Worm (Caenorhabditis elegans) whole organism, young adult: ENCODE results near the gene sre-16.
A peak's percentile ranks its signal among the peaks of the same experiment; 100 is the strongest.

Source experiments
- B0019.2 ChIP-seq: fragments of 200-800 bp; sonication (Bioruptor generic); conservative IDR thresholded peaks from 2 replicates; pipeline ENCODE4 v1.3.6; 2022; ENCODE audit warnings: missing genetic modification reagents, missing genetic modification characterization, missing compliant biosample characterization
- D2030.7 ChIP-seq: fragments of 200-800 bp; sonication (Bioruptor generic); IDR thresholded peaks from 2 replicates; pipeline ENCODE4 v1.3.6; 2022; ENCODE audit warnings: missing genetic modification reagents, missing genetic modification characterization, missing compliant biosample characterization
- F22D6.2 ChIP-seq: sonication (generic microtip); optimal IDR thresholded peaks from 2 replicates; lab custom pipeline; 2016; ENCODE audit warnings: mild to moderate bottlenecking, missing genetic modification characterization, missing compliant biosample characterization
- F23B12.7 ChIP-seq: sonication (generic microtip); optimal IDR thresholded peaks from 2 replicates; lab custom pipeline; 2017; ENCODE audit warnings: missing genetic modification characterization, mild to moderate bottlenecking, missing compliant biosample characterization, antibody characterized with exemption, moderate library complexity; ENCODE audit not compliant: insufficient read depth
- F33H1.4 ChIP-seq: fragments of 200-800 bp; sonication (Bioruptor generic); IDR thresholded peaks from 2 replicates; pipeline ENCODE4 v1.3.6; 2022; ENCODE audit warnings: missing genetic modification reagents, missing genetic modification characterization, missing compliant biosample characterization
- F49E8.2 ChIP-seq: sonication (generic microtip); optimal IDR thresholded peaks from 3 replicates; lab custom pipeline; 2017; ENCODE audit warnings: missing genetic modification characterization, mild to moderate bottlenecking, missing compliant biosample characterization, antibody characterized with exemption, moderate library complexity; ENCODE audit not compliant: insufficient read depth
- F57A8.1 ChIP-seq: fragments of 200-800 bp; sonication (Bioruptor generic); optimal IDR thresholded peaks from 2 replicates; lab custom pipeline; 2018; ENCODE audit warnings: mild to moderate bottlenecking, missing genetic modification characterization, moderate library complexity, missing compliant biosample characterization
- K11D2.4 ChIP-seq: fragments of 200-800 bp; sonication (Bioruptor generic); IDR thresholded peaks from 2 replicates; pipeline ENCODE4 v1.3.6; 2022; ENCODE audit warnings: missing genetic modification reagents, missing genetic modification characterization, missing compliant biosample characterization
- Y79H2A.3 ChIP-seq: fragments of 200-800 bp; sonication (Bioruptor generic); conservative IDR thresholded peaks from 2 replicates; pipeline ENCODE4 v1.3.6; 2022; ENCODE audit warnings: missing genetic modification reagents, missing genetic modification characterization, missing compliant biosample characterization
- aptf-2 ChIP-seq: fragments of 200-800 bp; sonication (Bioruptor generic); conservative IDR thresholded peaks from 2 replicates; pipeline ENCODE4 v1.3.6; 2022; ENCODE audit warnings: missing genetic modification reagents, missing genetic modification characterization, missing compliant biosample characterization
- attf-3 ChIP-seq: fragments of 200-800 bp; sonication (Bioruptor generic); conservative IDR thresholded peaks from 2 replicates; pipeline ENCODE4 v1.3.6; 2022; ENCODE audit warnings: missing genetic modification reagents, missing genetic modification characterization, missing compliant biosample characterization
- attf-5 ChIP-seq: fragments of 200-800 bp; sonication (Bioruptor generic); optimal IDR thresholded peaks from 2 replicates; lab custom pipeline; 2018; ENCODE audit warnings: mild to moderate bottlenecking, missing genetic modification characterization, missing compliant biosample characterization
- ceh-27 ChIP-seq: fragments of 200-800 bp; sonication (Bioruptor generic); optimal IDR thresholded peaks from 2 replicates; lab custom pipeline; 2018; ENCODE audit warnings: mild to moderate bottlenecking, missing genetic modification characterization, moderate library complexity, missing compliant biosample characterization
- dox-1 ChIP-seq: fragments of 200-800 bp; sonication (Bioruptor generic); IDR thresholded peaks from 2 replicates; pipeline ENCODE4 v1.3.6; 2022; ENCODE audit warnings: missing genetic modification reagents, missing genetic modification characterization, missing compliant biosample characterization
- dpff-1 ChIP-seq: sonication (generic microtip); optimal IDR thresholded peaks from 2 replicates; lab custom pipeline; 2017; ENCODE audit warnings: mild to moderate bottlenecking, missing genetic modification characterization, missing compliant biosample characterization
- efl-1 ChIP-seq: fragments of 150-350 bp; optimal IDR thresholded peaks from 2 replicates; lab custom pipeline; 2014; ENCODE audit warnings: missing biosample characterization, missing genetic modification reagents, missing genetic modification characterization
- egrh-3 ChIP-seq: fragments of 200-800 bp; sonication (Bioruptor generic); IDR thresholded peaks from 2 replicates; pipeline ENCODE4 v1.3.6; 2022; ENCODE audit warnings: missing genetic modification reagents, missing genetic modification characterization, missing compliant biosample characterization
- gei-17 ChIP-seq: fragments of 200-800 bp; sonication (Bioruptor generic); optimal IDR thresholded peaks from 2 replicates; lab custom pipeline; 2018; ENCODE audit warnings: mild to moderate bottlenecking, missing genetic modification characterization, missing compliant biosample characterization
- hmg-1.2 ChIP-seq: fragments of 200-800 bp; sonication (Bioruptor generic); IDR thresholded peaks from 2 replicates; pipeline ENCODE4 v1.3.6; 2022; ENCODE audit warnings: missing genetic modification reagents, missing genetic modification characterization, missing compliant biosample characterization
- lin-35 ChIP-seq, 3 experiments: fragments of 150-350 bp in 2 of 3; sonication (generic microtip) in 1 of 3; optimal IDR thresholded peaks; 2 replicates each; lab custom pipeline; 2014 to 2018; ENCODE audit warnings: missing biosample characterization in 3 of 3, missing genetic modification characterization in 3 of 3, missing genetic modification reagents in 3 of 3
- lsl-1 ChIP-seq: fragments of 200-800 bp; sonication (Bioruptor generic); optimal IDR thresholded peaks from 2 replicates; lab custom pipeline; 2018; ENCODE audit warnings: mild to moderate bottlenecking, missing genetic modification characterization, moderate library complexity, missing compliant biosample characterization
- lsy-27 ChIP-seq: sonication (generic microtip); optimal IDR thresholded peaks from 2 replicates; lab custom pipeline; 2017; ENCODE audit warnings: missing genetic modification characterization, mild to moderate bottlenecking, missing compliant biosample characterization, antibody characterized with exemption, missing genotype, borderline replicate concordance; ENCODE audit not compliant: insufficient read depth
- mcd-1 ChIP-seq: fragments of 200-800 bp; sonication (Bioruptor generic); IDR thresholded peaks from 2 replicates; pipeline ENCODE4 v1.3.6; 2022; ENCODE audit warnings: missing genetic modification reagents, missing genetic modification characterization, missing compliant biosample characterization
- nfya-1 ChIP-seq: sonication (generic microtip); optimal IDR thresholded peaks from 2 replicates; lab custom pipeline; 2017; ENCODE audit warnings: antibody characterized with exemption, missing compliant biosample characterization, missing genetic modification characterization, borderline replicate concordance; ENCODE audit not compliant: insufficient read depth
- nfya-2 ChIP-seq: fragments of 200-800 bp; sonication (Bioruptor generic); IDR thresholded peaks from 2 replicates; pipeline ENCODE4 v1.3.6; 2022; ENCODE audit warnings: missing genetic modification reagents, missing genetic modification characterization, missing compliant biosample characterization
- nfyb-1 ChIP-seq: fragments of 200-800 bp; sonication (Bioruptor generic); IDR thresholded peaks from 2 replicates; pipeline ENCODE4 v1.3.6; 2022; ENCODE audit warnings: missing genetic modification reagents, missing genetic modification characterization, missing compliant biosample characterization
- nhr-80 ChIP-seq: sonication (generic microtip); optimal IDR thresholded peaks from 2 replicates; lab custom pipeline; 2016; ENCODE audit warnings: missing genetic modification characterization, missing compliant biosample characterization
- snpc-3.4 ChIP-seq: sonication (generic microtip); optimal IDR thresholded peaks from 2 replicates; lab custom pipeline; 2017; ENCODE audit warnings: missing genetic modification characterization, mild to moderate bottlenecking, missing compliant biosample characterization, antibody characterized with exemption, moderate library complexity, missing genotype, missing genetic modification reagents
- snpc-4 ChIP-seq, 5 experiments: fragments of 150-350 bp in 1 of 5; sonication (generic microtip) in 4 of 5; optimal IDR thresholded peaks; 2 replicates each; lab custom pipeline; 2014 to 2018; ENCODE audit warnings: missing genetic modification characterization in 5 of 5, missing biosample characterization in 3 of 5, antibody characterized with exemption in 2 of 5, mild to moderate bottlenecking in 2 of 5, missing compliant biosample characterization in 2 of 5, missing genotype in 2 of 5, moderate library complexity in 2 of 5, missing genetic modification reagents in 1 of 5
- tbx-9 ChIP-seq: sonication (generic microtip); optimal IDR thresholded peaks from 2 replicates; lab custom pipeline; 2016; ENCODE audit warnings: borderline replicate concordance, missing genetic modification characterization, inconsistent platforms, missing compliant biosample characterization
- xnd-1 ChIP-seq: sonication (generic microtip); optimal IDR thresholded peaks from 2 replicates; lab custom pipeline; 2016; ENCODE audit warnings: missing genotype, missing genetic modification reagents, missing genetic modification characterization, missing compliant biosample characterization
- ztf-18 ChIP-seq: sonication (generic microtip); optimal IDR thresholded peaks from 2 replicates; lab custom pipeline; 2016; ENCODE audit warnings: missing genotype, mild to moderate bottlenecking, missing genetic modification characterization, missing compliant biosample characterization

Gene sre-16

DNA sequence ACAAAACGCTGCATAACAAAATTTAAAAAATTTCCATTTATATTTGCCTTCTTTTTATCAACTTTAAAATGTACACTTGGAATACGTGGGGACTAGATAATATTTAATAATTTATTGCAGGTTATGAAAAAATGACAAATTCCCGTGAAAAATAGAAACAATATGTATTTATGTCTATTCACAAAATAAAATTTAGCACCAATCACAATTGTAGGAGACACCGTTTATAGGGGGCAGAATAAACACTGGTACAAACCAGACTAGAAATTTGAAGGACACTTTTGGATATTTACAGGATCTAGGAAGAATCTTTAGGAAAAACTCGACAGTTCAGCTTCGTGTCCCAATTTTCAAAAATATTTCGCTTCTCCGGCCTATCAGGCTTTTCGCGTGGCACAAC is 34.5 kb upstream of the sre-16 start, which contains the start of gene C42C1.3:
Gene C42C1.3, minus strand, starts transcription at position 101 of the 400 bp plus-strand sequence.
- no peak for TF ChIP-seq F49E8.2
- TF ChIP-seq lsy-27 (tag; lab: Kevin White, UChicago) = no peak
- TF ChIP-seq egrh-3 (GFP tag; lab: Robert Waterston, UW) = no peak
- no peak for TF ChIP-seq nfyb-1 (GFP tag; lab: Robert Waterston, UW)
- no peak for TF ChIP-seq F22D6.2 (tag; lab: Kevin White, UChicago)

DNA sequence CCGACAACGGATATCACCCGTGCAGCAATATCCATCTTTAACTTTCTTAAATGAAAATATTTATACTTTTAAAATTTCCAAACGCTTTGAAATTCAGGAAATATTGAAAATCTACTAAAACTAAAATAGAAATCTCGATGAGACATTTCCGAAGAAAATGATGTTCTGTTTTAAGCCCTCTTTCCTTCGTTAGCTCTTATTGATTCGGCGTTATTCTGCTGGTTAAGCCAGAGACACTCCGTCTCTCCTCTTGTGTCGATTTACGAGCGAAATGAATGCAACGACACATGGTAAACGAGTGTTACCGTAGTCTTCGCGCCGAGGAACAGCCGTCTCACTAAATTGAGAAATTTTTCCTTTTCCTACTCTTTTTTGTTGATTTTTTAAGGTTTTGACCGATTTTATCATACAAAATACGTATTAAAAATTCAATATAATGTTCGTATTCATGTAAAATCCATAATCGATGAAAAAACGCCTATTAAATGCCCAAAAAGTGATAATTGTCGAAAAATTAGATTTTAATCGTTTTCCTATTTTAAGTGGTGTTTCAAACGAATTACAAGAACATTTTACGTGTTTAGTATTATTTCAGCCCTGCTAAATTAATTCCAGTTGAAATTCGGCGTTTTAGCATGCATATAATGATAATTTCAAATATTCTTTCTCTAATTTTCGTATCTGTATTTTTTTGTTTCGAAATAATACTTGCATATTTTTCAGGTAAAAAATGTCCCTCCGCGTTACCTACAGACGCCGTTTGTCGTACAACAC is 32.5 kb upstream of the sre-16 start, which contains the start of the genes ppm-1.H and rpl-34:
Gene ppm-1.H, minus strand, starts transcription at position 51 of the 774 bp plus-strand sequence.
Gene rpl-34, plus strand, starts transcription at position 724 of the 774 bp plus-strand sequence.
- TF ChIP-seq tbx-9 (tag; lab: Kevin White, UChicago) (no peak), F23B12.7 (tag; lab: Kevin White, UChicago) (peak; percentile 64), lsl-1 (GFP tag; lab: Kevin White, UChicago) (peak; percentile 76), snpc-4 (GFP tag; optimal IDR thresholded peaks at IDR 0.05; lab: Kevin White, UChicago) (no peak), snpc-4 (tag; optimal IDR thresholded peaks at IDR 0.05; lab: Kevin White, UChicago) (peak in 3 of 4 experiments; percentile 7 to 48 (median 29)), ztf-18 (tag; lab: Kevin White, UChicago) (no peak), nfya-1 (tag; lab: Kevin White, UChicago) (no peak), snpc-3.4 (tag; lab: Kevin White, UChicago) (peak; percentile 59), xnd-1 (tag; lab: Kevin White, UChicago) (no peak), ceh-27 (peak; percentile 8), lin-35 (GFP tag; optimal IDR thresholded peaks at IDR 0.05; lab: Kevin White, UChicago) (peak in 1 of 3 experiments; percentile 46), attf-3 (GFP tag; lab: Robert Waterston, UW) (peak; percentile 40; the same call in 1 of the 2 replicates), attf-5 (GFP tag; lab: Kevin White, UChicago) (peak; percentile 43), dpff-1 (tag; lab: Kevin White, UChicago) (no peak), nfya-2 (GFP tag; lab: Robert Waterston, UW) (no peak), efl-1 (GFP tag; lab: Kevin White, UChicago) (peak; percentile 39), D2030.7 (GFP tag; lab: Robert Waterston, UW) (no peak; the same call in 1 of the 2 replicates), nhr-80 (tag; lab: Kevin White, UChicago) (no peak), K11D2.4 (GFP tag; lab: Robert Waterston, UW) (0 out of 2 replicates have a peak, but pooled peaks have one; percentile 18), mcd-1 (GFP tag; lab: Robert Waterston, UW) (no peak), Y79H2A.3 (GFP tag; lab: Robert Waterston, UW) (no peak), nfyb-1 (GFP tag; lab: Robert Waterston, UW) (no peak), hmg-1.2 (GFP tag; lab: Robert Waterston, UW) (peak; percentile 10; the same call in 1 of the 2 replicates), F57A8.1 (no peak), F33H1.4 (GFP tag; lab: Robert Waterston, UW) (peak; percentile 74), B0019.2 (GFP tag; lab: Robert Waterston, UW) (no peak), gei-17 (GFP tag; lab: Kevin White, UChicago) (no peak), dox-1 (GFP tag; lab: Robert Waterston, UW) (no peak), aptf-2 (GFP tag; lab: Robert Waterston, UW) (no peak), F49E8.2 (peak; percentile 8)
